Fruit fly (Drosophila melanogaster): ENCODE measurements around the gene pelo.

The pelo gene

dm6 chr2L:9699615-9700014 is 995 bp upstream of the pelo start, which contains the start of gene hoip:
TSS of gene hoip (plus strand) at chr2L:9699791.
- TF ChIP-seq dsx (GFP tag; optimal IDR thresholded peaks at IDR 0.05; ENCODE audit: poor library complexity, severe bottlenecking) (no peak), CG15336 (GFP tag; IDR thresholded peaks at IDR 0.05) (no peak), fd59A (GFP tag; optimal IDR thresholded peaks at IDR 0.05) (no peak), eg (GFP tag; IDR thresholded peaks at IDR 0.05) (peak; percentile 7; the same call in 1 of the 3 replicates), Ets21C (GFP tag; optimal IDR thresholded peaks at IDR 0.05) (no peak)

dm6 chr2L:9703000-9703399 is 2.4 kb downstream of the pelo start:
- TF ChIP-seq CG32006 (GFP tag; optimal IDR thresholded peaks at IDR 0.05) (no peak), fkh (GFP tag; optimal IDR thresholded peaks at IDR 0.05) (peak; percentile 25)

dm6 chr2L:9704343-9704742 is 3.7 kb downstream of the pelo start:
- TF ChIP-seq dsx (GFP tag; optimal IDR thresholded peaks at IDR 0.05; ENCODE audit: poor library complexity, severe bottlenecking) (peak; percentile 43), CG6163 (GFP tag; IDR thresholded peaks at IDR 0.05) (0 out of 3 replicates have a peak, but pooled peaks have one; percentile 36), CG6276 (GFP tag; optimal IDR thresholded peaks at IDR 0.05) (peak; percentile 1), CG11902 (GFP tag; optimal IDR thresholded peaks at IDR 0.05) (no peak), ss (GFP tag; optimal IDR thresholded peaks at IDR 0.05) (peak in 1 of 2 experiments; percentile 76), eg (GFP tag; IDR thresholded peaks at IDR 0.05) (peak; percentile 27; the same call in 1 of the 3 replicates), CG8119 (GFP tag; IDR thresholded peaks at IDR 0.05) (0 out of 3 replicates have a peak, but pooled peaks have one; percentile 14), net (GFP tag; optimal IDR thresholded peaks at IDR 0.05) (no peak), OdsH (GFP tag; optimal IDR thresholded peaks at IDR 0.05) (no peak)

- TF ChIP-seq CG3919 (GFP tag; optimal IDR thresholded peaks at IDR 0.05) (no peak), Met (GFP tag; optimal IDR thresholded peaks at IDR 0.05) (no peak), pdm3 (GFP tag; optimal IDR thresholded peaks at IDR 0.05) (no peak), Gug (GFP tag; IDR thresholded peaks at IDR 0.05) (no peak), Eip78C (GFP tag) (no peak), eg (GFP tag; IDR thresholded peaks at IDR 0.05) (no peak), CG11902 (GFP tag; optimal IDR thresholded peaks at IDR 0.05) (no peak), CG4318 (GFP tag; optimal IDR thresholded peaks at IDR 0.05) (no peak), Smox (GFP tag; optimal IDR thresholded peaks at IDR 0.05) (no peak), achi (GFP tag; optimal IDR thresholded peaks at IDR 0.05) (no peak), Ets21C (GFP tag; optimal IDR thresholded peaks at IDR 0.05) (no peak)
Measured at dm6 chr2L:9705291-9705690, 4.7 kb downstream of the pelo start.

dm6 chr2L:9705872-9706317 is 5.3 kb downstream of the pelo start, which contains the start of gene CG31710:
TSS of gene CG31710 (minus strand) at chr2L:9705954.
- TF ChIP-seq CG31627 (GFP tag; optimal IDR thresholded peaks at IDR 0.05) (no peak), ss (GFP tag; optimal IDR thresholded peaks at IDR 0.05) (peak; percentile 12 to 33), CG16779 (tag; optimal IDR thresholded peaks at IDR 0.05) (peak; percentile 36), CG7368 (GFP tag; optimal IDR thresholded peaks at IDR 0.05) (peak; percentile 15), fkh (GFP tag; optimal IDR thresholded peaks at IDR 0.05) (peak; percentile 60), CG32006 (GFP tag; optimal IDR thresholded peaks at IDR 0.05) (no peak), CG3032 (tag; optimal IDR thresholded peaks at IDR 0.05) (no peak), fd59A (GFP tag; optimal IDR thresholded peaks at IDR 0.05) (no peak), fd85E (GFP tag; optimal IDR thresholded peaks at IDR 0.05) (peak; percentile 3), OdsH (GFP tag; optimal IDR thresholded peaks at IDR 0.05) (no peak), lz (GFP tag; optimal IDR thresholded peaks at IDR 0.05) (no peak), CG11902 (GFP tag; optimal IDR thresholded peaks at IDR 0.05) (no peak), Gug (GFP tag; IDR thresholded peaks at IDR 0.05) (no peak), CG6854 (GFP tag; optimal IDR thresholded peaks at IDR 0.05) (peak; percentile 36), svp (GFP tag) (peak; percentile 59), Blimp-1 (GFP tag; optimal IDR thresholded peaks at IDR 0.05) (peak; percentile 46), esn (GFP tag; optimal IDR thresholded peaks at IDR 0.05) (peak; percentile 1), Ets21C (GFP tag; optimal IDR thresholded peaks at IDR 0.05) (no peak), Lpt (GFP tag; optimal IDR thresholded peaks at IDR 0.05) (peak; percentile 33), topi (GFP tag; optimal IDR thresholded peaks at IDR 0.05) (peak; percentile 15), Sox14 (GFP tag; optimal IDR thresholded peaks at IDR 0.05) (peak; percentile 9), CG8319 (GFP tag; optimal IDR thresholded peaks at IDR 0.05) (no peak), CG11762 (GFP tag; optimal IDR thresholded peaks at IDR 0.05; ENCODE audit: insufficient read depth) (no peak), Ets96B (tag; optimal IDR thresholded peaks at IDR 0.05) (no peak), Hr39 (GFP tag; optimal IDR thresholded peaks at IDR 0.05) (no peak), eg (GFP tag; IDR thresholded peaks at IDR 0.05) (peak; percentile 25; the same call in 1 of the 3 replicates), Sox102F (GFP tag; optimal IDR thresholded peaks at IDR 0.05) (no peak), CG34406 (GFP tag; optimal IDR thresholded peaks at IDR 0.05) (no peak), Met (GFP tag; optimal IDR thresholded peaks at IDR 0.05) (peak; percentile 9), CG6276 (GFP tag; optimal IDR thresholded peaks at IDR 0.05) (peak; percentile 38), CG8119 (GFP tag; IDR thresholded peaks at IDR 0.05) (no peak), pdm3 (GFP tag; optimal IDR thresholded peaks at IDR 0.05) (no peak)
